Worm (Caenorhabditis elegans) whole organism, late embryonic: ENCODE measurements around the gene ndc-80.

ENCODE experiments used
- che-1 ChIP-seq: sonication (generic microtip); optimal IDR thresholded peaks from 2 replicates; lab custom pipeline; 2016; ENCODE audit warnings: mild to moderate bottlenecking, missing genetic modification characterization, missing compliant biosample characterization
- fkh-6 ChIP-seq: sonication (generic microtip); optimal IDR thresholded peaks from 2 replicates; lab custom pipeline; 2016; ENCODE audit warnings: missing genetic modification characterization, missing compliant biosample characterization
- hlh-30 ChIP-seq: sonication (generic microtip); optimal IDR thresholded peaks from 2 replicates; lab custom pipeline; 2017; ENCODE audit warnings: antibody characterized with exemption, missing genetic modification characterization, missing compliant biosample characterization; ENCODE audit not compliant: insufficient read depth
- odd-2 ChIP-seq: sonication (generic microtip); optimal IDR thresholded peaks from 2 replicates; lab custom pipeline; 2017; ENCODE audit warnings: antibody characterized with exemption, mild to moderate bottlenecking, missing genetic modification characterization, missing compliant biosample characterization

ce11 chrIV:10110417-10110816 is 24.5 kb downstream of the ndc-80 start, which contains the start of gene egl-38:
- TF ChIP-seq hlh-30 = no peak
- TF ChIP-seq odd-2 = no peak
- no peak for TF ChIP-seq che-1 (tag; lab: Kevin White, UChicago)
- TF ChIP-seq fkh-6 = no peak
